Worm (Caenorhabditis elegans): ENCODE results near the gene str-247.

DNA sequence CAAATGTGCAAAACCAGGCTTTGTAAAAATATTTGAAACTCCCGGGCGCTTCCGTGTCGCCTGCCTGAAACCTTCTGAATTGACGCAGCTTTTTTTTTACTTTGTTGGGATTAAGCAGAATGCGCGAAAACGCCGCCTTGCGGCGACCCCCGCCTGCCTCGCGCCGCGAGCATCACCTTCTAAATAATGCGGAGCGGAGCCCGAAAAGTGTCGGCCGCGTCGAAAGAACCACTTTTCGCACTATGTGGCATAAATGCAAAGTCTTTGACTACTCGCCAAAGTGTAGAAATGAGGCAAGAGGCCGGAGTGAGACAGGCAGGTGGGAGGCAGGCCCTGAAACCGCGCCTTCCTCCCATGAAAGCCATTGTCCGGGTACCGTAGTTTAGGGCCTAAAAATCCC lies 40.7 kb upstream of the str-247 start:
- TF ChIP-seq nhr-11 (tag; optimal IDR thresholded peaks at IDR 0.05) (no peak), dmd-9 (GFP tag; IDR thresholded peaks at IDR 0.05) (no peak), lin-39 (tag; optimal IDR thresholded peaks at IDR 0.05) (no peak), R02D3.7 (tag; optimal IDR thresholded peaks at IDR 0.05) (no peak), Y48G9A.11 (GFP tag; IDR thresholded peaks at IDR 0.05) (no peak), snpc-4 (tag; optimal IDR thresholded peaks at IDR 0.05) (no peak), aly-2 (tag; optimal IDR thresholded peaks at IDR 0.05) (no peak), nhr-76 (tag; optimal IDR thresholded peaks at IDR 0.05) (no peak), T26A8.4 (GFP tag; IDR thresholded peaks at IDR 0.05) (no peak), saeg-2 (GFP tag; IDR thresholded peaks at IDR 0.05) (no peak), ama-1 (optimal IDR thresholded peaks at IDR 0.05) (no peak)
